Fruit fly (Drosophila melanogaster): ENCODE measurements around the gene Ir7f.
A peak's percentile ranks its signal among the peaks of the same experiment; 100 is the strongest.

dm6 chrX:7911983-7912630, 28.3 kb upstream of the Ir7f start, which contains the start of gene snz:
- TF ChIP-seq CG7101 (tag; optimal IDR thresholded peaks at IDR 0.05) = peak; percentile 38
- TF ChIP-seq kay (GFP tag; ENCODE audit: borderline replicate concordance) = no peak
- TF ChIP-seq Clk (GFP tag; optimal IDR thresholded peaks at IDR 0.05) = no peak
- TF ChIP-seq pad (GFP tag; optimal IDR thresholded peaks at IDR 0.05) = no peak
- peak; percentile 46 for TF ChIP-seq tj (GFP tag; optimal IDR thresholded peaks at IDR 0.05)
- no peak for TF ChIP-seq Hr96 (GFP tag; optimal IDR thresholded peaks at IDR 0.05)
- TF ChIP-seq CG12768 (GFP tag; optimal IDR thresholded peaks at IDR 0.05) = no peak
